Worm (Caenorhabditis elegans) whole organism, young adult: ENCODE data around the gene haf-3.

ENCODE experiments used
- B0261.1 ChIP-seq: sonication (generic microtip); optimal IDR thresholded peaks from 2 replicates; lab custom pipeline; 2016; ENCODE audit warnings: mild to moderate bottlenecking, missing genetic modification characterization, moderate library complexity, missing compliant biosample characterization
- B0336.3 ChIP-seq: fragments of 200-800 bp; sonication (Bioruptor generic); IDR thresholded peaks from 2 replicates; pipeline ENCODE4 v1.3.6; 2022; ENCODE audit warnings: missing genetic modification characterization, missing compliant biosample characterization
- C06A6.2 ChIP-seq: fragments of 200-800 bp; sonication (Bioruptor generic); conservative IDR thresholded peaks from 2 replicates; pipeline ENCODE4 v1.3.6; 2022; ENCODE audit warnings: missing genetic modification characterization, missing compliant biosample characterization
- C17E4.6 ChIP-seq: fragments of 200-800 bp; sonication (Bioruptor generic); IDR thresholded peaks from 2 replicates; pipeline ENCODE4 v1.3.6; 2022; ENCODE audit warnings: missing genetic modification reagents, missing genetic modification characterization, missing compliant biosample characterization
- F22D6.2 ChIP-seq: sonication (generic microtip); optimal IDR thresholded peaks from 2 replicates; lab custom pipeline; 2016; ENCODE audit warnings: mild to moderate bottlenecking, missing genetic modification characterization, missing compliant biosample characterization
- F23B12.7 ChIP-seq: sonication (generic microtip); optimal IDR thresholded peaks from 2 replicates; lab custom pipeline; 2017; ENCODE audit warnings: missing genetic modification characterization, mild to moderate bottlenecking, missing compliant biosample characterization, antibody characterized with exemption, moderate library complexity; ENCODE audit not compliant: insufficient read depth
- F52B5.7 ChIP-seq: sonication (generic microtip); optimal IDR thresholded peaks from 2 replicates; lab custom pipeline; 2016; ENCODE audit warnings: mild to moderate bottlenecking, missing genetic modification characterization, missing compliant biosample characterization
- K11D2.4 ChIP-seq: fragments of 200-800 bp; sonication (Bioruptor generic); IDR thresholded peaks from 2 replicates; pipeline ENCODE4 v1.3.6; 2022; ENCODE audit warnings: missing genetic modification reagents, missing genetic modification characterization, missing compliant biosample characterization
- Y53G8AR.9 ChIP-seq: fragments of 200-800 bp; sonication (Bioruptor generic); conservative IDR thresholded peaks from 2 replicates; pipeline ENCODE4 v1.3.6; 2022; ENCODE audit warnings: missing genetic modification reagents, missing genetic modification characterization, missing compliant biosample characterization
- Y95B8A.8 ChIP-seq: fragments of 200-800 bp; sonication (Bioruptor generic); IDR thresholded peaks from 2 replicates; pipeline ENCODE4 v1.3.6; 2022; ENCODE audit warnings: missing genetic modification reagents, missing genetic modification characterization, missing compliant biosample characterization
- aptf-3 ChIP-seq: fragments of 200-800 bp; sonication (Bioruptor generic); IDR thresholded peaks from 2 replicates; pipeline ENCODE4 v1.3.6; 2022; ENCODE audit warnings: missing genetic modification characterization, missing compliant biosample characterization
- attf-3 ChIP-seq: fragments of 200-800 bp; sonication (Bioruptor generic); conservative IDR thresholded peaks from 2 replicates; pipeline ENCODE4 v1.3.6; 2022; ENCODE audit warnings: missing genetic modification reagents, missing genetic modification characterization, missing compliant biosample characterization
- attf-5 ChIP-seq: fragments of 200-800 bp; sonication (Bioruptor generic); optimal IDR thresholded peaks from 2 replicates; lab custom pipeline; 2018; ENCODE audit warnings: mild to moderate bottlenecking, missing genetic modification characterization, missing compliant biosample characterization
- cebp-2 ChIP-seq: fragments of 200-800 bp; sonication (Bioruptor generic); IDR thresholded peaks from 2 replicates; pipeline ENCODE4 v1.3.6; 2022; ENCODE audit warnings: missing genetic modification characterization, missing compliant biosample characterization
- ceh-100 ChIP-seq: fragments of 200-800 bp; sonication (Bioruptor generic); IDR thresholded peaks from 2 replicates; pipeline ENCODE4 v1.3.6; 2022; ENCODE audit warnings: missing genetic modification reagents, missing genetic modification characterization, missing compliant biosample characterization
- ceh-58 ChIP-seq: fragments of 200-800 bp; sonication (Bioruptor generic); IDR thresholded peaks from 2 replicates; pipeline ENCODE4 v1.3.6; 2022; ENCODE audit warnings: missing genetic modification characterization, missing compliant biosample characterization
- ceh-91 ChIP-seq: fragments of 200-800 bp; sonication (Bioruptor generic); IDR thresholded peaks from 2 replicates; pipeline ENCODE4 v1.3.6; 2022; ENCODE audit warnings: missing genetic modification reagents, missing genetic modification characterization, missing compliant biosample characterization
- chd-7 ChIP-seq: sonication (generic microtip); optimal IDR thresholded peaks from 2 replicates; lab custom pipeline; 2016; ENCODE audit warnings: mild to moderate bottlenecking, missing genetic modification characterization, moderate library complexity, missing compliant biosample characterization
- dpff-1 ChIP-seq: sonication (generic microtip); optimal IDR thresholded peaks from 2 replicates; lab custom pipeline; 2017; ENCODE audit warnings: mild to moderate bottlenecking, missing genetic modification characterization, missing compliant biosample characterization
- egl-44 ChIP-seq: fragments of 200-800 bp; sonication (Bioruptor generic); IDR thresholded peaks from 2 replicates; pipeline ENCODE4 v1.3.6; 2022; ENCODE audit warnings: missing genetic modification reagents, missing genetic modification characterization, missing compliant biosample characterization
- gei-17 ChIP-seq: fragments of 200-800 bp; sonication (Bioruptor generic); optimal IDR thresholded peaks from 2 replicates; lab custom pipeline; 2018; ENCODE audit warnings: mild to moderate bottlenecking, missing genetic modification characterization, missing compliant biosample characterization
- him-1 ChIP-seq: sonication (generic microtip); optimal IDR thresholded peaks from 2 replicates; lab custom pipeline; 2016; ENCODE audit warnings: missing genotype, missing genetic modification reagents, missing genetic modification characterization, missing compliant biosample characterization
- hmg-1.2 ChIP-seq: fragments of 200-800 bp; sonication (Bioruptor generic); IDR thresholded peaks from 2 replicates; pipeline ENCODE4 v1.3.6; 2022; ENCODE audit warnings: missing genetic modification reagents, missing genetic modification characterization, missing compliant biosample characterization
- lag-1 ChIP-seq: fragments of 200-800 bp; sonication (Bioruptor generic); IDR thresholded peaks from 2 replicates; pipeline ENCODE4 v1.3.6; 2022; ENCODE audit warnings: missing genetic modification reagents, missing genetic modification characterization, missing compliant biosample characterization
- let-607 ChIP-seq, 2 experiments: fragments of 200-800 bp in 1 of 2; sonication (Bioruptor generic) in 1 of 2; sonication (generic microtip) in 1 of 2; optimal IDR thresholded peaks; 2 replicates each; lab custom pipeline; 2016 to 2018; ENCODE audit warnings: mild to moderate bottlenecking in 2 of 2, missing compliant biosample characterization in 2 of 2, missing genetic modification characterization in 2 of 2, moderate library complexity in 2 of 2, missing genotype in 1 of 2
- lin-26 ChIP-seq: fragments of 200-800 bp; sonication (Bioruptor generic); IDR thresholded peaks from 2 replicates; pipeline ENCODE4 v1.3.6; 2022; ENCODE audit warnings: missing genetic modification reagents, missing genetic modification characterization, missing compliant biosample characterization
- lin-40 ChIP-seq: sonication (generic microtip); optimal IDR thresholded peaks from 2 replicates; lab custom pipeline; 2016; ENCODE audit warnings: missing genetic modification characterization, mild to moderate bottlenecking, missing compliant biosample characterization, missing genotype, missing genetic modification reagents
- lsl-1 ChIP-seq: fragments of 200-800 bp; sonication (Bioruptor generic); optimal IDR thresholded peaks from 2 replicates; lab custom pipeline; 2018; ENCODE audit warnings: mild to moderate bottlenecking, missing genetic modification characterization, moderate library complexity, missing compliant biosample characterization
- madf-6 ChIP-seq: fragments of 200-800 bp; sonication (Bioruptor generic); IDR thresholded peaks from 2 replicates; pipeline ENCODE4 v1.3.6; 2022; ENCODE audit warnings: missing genetic modification reagents, missing genetic modification characterization, missing compliant biosample characterization
- mes-4 ChIP-seq: sonication (generic microtip); optimal IDR thresholded peaks from 2 replicates; lab custom pipeline; 2016; ENCODE audit warnings: missing genotype, missing genetic modification characterization, missing compliant biosample characterization
- mxl-1 ChIP-seq: sonication (generic microtip); optimal IDR thresholded peaks from 2 replicates; lab custom pipeline; 2016; ENCODE audit warnings: missing genetic modification characterization, missing compliant biosample characterization
- nfya-1 ChIP-seq: sonication (generic microtip); optimal IDR thresholded peaks from 2 replicates; lab custom pipeline; 2017; ENCODE audit warnings: antibody characterized with exemption, missing compliant biosample characterization, missing genetic modification characterization, borderline replicate concordance; ENCODE audit not compliant: insufficient read depth
- nfyb-1 ChIP-seq: fragments of 200-800 bp; sonication (Bioruptor generic); IDR thresholded peaks from 2 replicates; pipeline ENCODE4 v1.3.6; 2022; ENCODE audit warnings: missing genetic modification reagents, missing genetic modification characterization, missing compliant biosample characterization
- pbrm-1 ChIP-seq: fragments of 200-800 bp; sonication (Bioruptor generic); IDR thresholded peaks from 2 replicates; pipeline ENCODE4 v1.3.6; 2022; ENCODE audit warnings: missing genetic modification reagents, missing genetic modification characterization, missing compliant biosample characterization
- rpc-1 ChIP-seq, 2 experiments: fragments of 150-350 bp in 1 of 2; sonication (generic microtip) in 1 of 2; optimal IDR thresholded peaks; 2 replicates each; lab custom pipeline; 2014 to 2018; ENCODE audit warnings: missing biosample characterization in 1 of 2, missing genetic modification characterization in 1 of 2, missing genetic modification reagents in 1 of 2, missing genotype in 1 of 2
- sea-2 ChIP-seq: fragments of 200-800 bp; sonication (Bioruptor generic); IDR thresholded peaks from 2 replicates; pipeline ENCODE4 v1.3.6; 2022; ENCODE audit warnings: missing genetic modification characterization, missing compliant biosample characterization
- snpc-3.4 ChIP-seq: sonication (generic microtip); optimal IDR thresholded peaks from 2 replicates; lab custom pipeline; 2017; ENCODE audit warnings: missing genetic modification characterization, mild to moderate bottlenecking, missing compliant biosample characterization, antibody characterized with exemption, moderate library complexity, missing genotype, missing genetic modification reagents
- tlf-1 ChIP-seq: fragments of 200-800 bp; sonication (Bioruptor generic); optimal IDR thresholded peaks from 2 replicates; lab custom pipeline; 2018; ENCODE audit warnings: mild to moderate bottlenecking, missing genetic modification characterization, missing compliant biosample characterization
- unc-130 ChIP-seq: sonication (generic microtip); optimal IDR thresholded peaks from 2 replicates; lab custom pipeline; 2016; ENCODE audit warnings: missing genetic modification reagents, missing genetic modification characterization, missing compliant biosample characterization
- unc-62 ChIP-seq: fragments of 150-350 bp; optimal IDR thresholded peaks from 2 replicates; lab custom pipeline; 2014; ENCODE audit warnings: missing biosample characterization, missing genetic modification reagents, missing genetic modification characterization
- zim-3 ChIP-seq: sonication (generic microtip); optimal IDR thresholded peaks from 2 replicates; lab custom pipeline; 2017; ENCODE audit warnings: mild to moderate bottlenecking, missing genetic modification characterization, moderate library complexity, missing compliant biosample characterization
- ztf-25 ChIP-seq: fragments of 200-800 bp; sonication (Bioruptor generic); IDR thresholded peaks from 2 replicates; pipeline ENCODE4 v1.3.6; 2022; ENCODE audit warnings: missing genetic modification reagents, missing genetic modification characterization, missing compliant biosample characterization
- ztf-3 ChIP-seq: fragments of 200-800 bp; sonication (Bioruptor generic); optimal IDR thresholded peaks from 2 replicates; lab custom pipeline; 2018; ENCODE audit warnings: mild to moderate bottlenecking, missing genetic modification characterization, missing compliant biosample characterization

The haf-3 gene

ce11 chrV:15721888-15722287 is 44.1 kb downstream of the haf-3 start, which contains the start of gene srh-140:
srh-140 (plus strand) TSS chrV:15722188.
- TF ChIP-seq sea-2 (GFP tag; lab: Robert Waterston, UW) (no peak), nfyb-1 (GFP tag; lab: Robert Waterston, UW) (no peak), C06A6.2 (GFP tag; lab: Robert Waterston, UW) (no peak), lin-40 (tag; lab: Kevin White, UChicago) (no peak), ceh-100 (GFP tag; lab: Robert Waterston, UW) (no peak), mes-4 (no peak), unc-62 (GFP tag; lab: Kevin White, UChicago) (no peak), zim-3 (tag; lab: Kevin White, UChicago) (no peak), lin-26 (no peak), C17E4.6 (GFP tag; lab: Robert Waterston, UW) (no peak), gei-17 (GFP tag; lab: Kevin White, UChicago) (no peak), F52B5.7 (tag; lab: Kevin White, UChicago) (no peak), pbrm-1 (GFP tag; lab: Robert Waterston, UW) (no peak), tlf-1 (GFP tag; lab: Kevin White, UChicago) (no peak), F23B12.7 (tag; lab: Kevin White, UChicago) (no peak), lsl-1 (no peak)

- no peak for TF ChIP-seq unc-130 (GFP tag; lab: Kevin White, UChicago)
Measured at ce11 chrV:15721431-15721830, 44.5 kb downstream of the haf-3 start.

ce11 chrV:15719570-15719969 is 46.4 kb downstream of the haf-3 start, which contains the start of gene Y6E2A.7:
Y6E2A.7 (plus strand) TSS chrV:15719870.
- TF ChIP-seq him-1 (no peak), mes-4 (no peak), snpc-3.4 (no peak), nfya-1 (tag; lab: Kevin White, UChicago) (no peak), B0336.3 (no peak), dpff-1 (tag; lab: Kevin White, UChicago) (no peak), attf-3 (GFP tag; lab: Robert Waterston, UW) (no peak), Y53G8AR.9 (GFP tag; lab: Robert Waterston, UW) (no peak), egl-44 (no peak)

- TF ChIP-seq mxl-1 (no peak), zim-3 (tag; lab: Kevin White, UChicago) (no peak), lag-1 (GFP tag; lab: Robert Waterston, UW) (no peak), madf-6 (no peak), ceh-91 (no peak), B0261.1 (no peak), rpc-1 (optimal IDR thresholded peaks at IDR 0.05; lab: Kevin White, UChicago) (no peak), rpc-1 (tag; optimal IDR thresholded peaks at IDR 0.05; lab: Kevin White, UChicago) (no peak), ztf-3 (GFP tag; lab: Kevin White, UChicago) (no peak)
Measured at ce11 chrV:15718562-15718961, 47.4 kb downstream of the haf-3 start, which contains the start of gene Y6E2A.5. Y6E2A.5 (minus strand) TSS chrV:15718662.

ce11 chrV:15716679-15717078 is 49.3 kb downstream of the haf-3 start, which contains the start of gene Y6E2A.4:
Y6E2A.4 (minus strand) TSS chrV:15716779.
- TF ChIP-seq hmg-1.2 (no peak), ztf-25 (GFP tag; lab: Robert Waterston, UW) (no peak), Y95B8A.8 (GFP tag; lab: Robert Waterston, UW) (no peak), C06A6.2 (GFP tag; lab: Robert Waterston, UW) (no peak), ceh-58 (no peak), C17E4.6 (GFP tag; lab: Robert Waterston, UW) (no peak), K11D2.4 (GFP tag; lab: Robert Waterston, UW) (no peak), lin-26 (no peak), F22D6.2 (no peak), chd-7 (tag; lab: Kevin White, UChicago) (no peak), attf-5 (no peak), madf-6 (no peak), cebp-2 (no peak), let-607 (tag; optimal IDR thresholded peaks at IDR 0.05; lab: Kevin White, UChicago) (no peak), unc-130 (GFP tag; lab: Kevin White, UChicago) (no peak), aptf-3 (GFP tag; lab: Robert Waterston, UW) (no peak), mxl-1 (no peak)
